Worm (Caenorhabditis elegans): ENCODE results near the gene ZK550.6.

DNA sequence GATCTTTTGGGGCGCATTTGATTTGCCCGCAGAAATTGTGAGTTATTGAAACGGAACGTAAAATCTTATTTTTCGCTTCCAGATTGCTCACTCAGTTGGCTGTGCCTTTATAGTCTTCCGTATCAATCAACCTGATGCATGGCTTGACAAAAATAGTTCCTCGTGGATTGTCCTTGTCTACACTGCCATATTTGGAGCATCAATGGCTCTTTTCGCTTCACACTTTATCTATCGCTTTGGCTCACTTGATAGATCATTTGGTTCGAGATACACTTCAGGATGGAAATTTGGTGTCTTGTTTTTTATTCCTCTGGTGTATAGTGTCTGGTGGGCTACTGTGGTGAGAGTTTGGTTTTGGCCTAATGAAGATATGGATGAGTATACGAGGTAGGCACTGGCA lies 3.4 kb upstream of the ZK550.6 start:
- no peak for TF ChIP-seq ceh-82 (tag; optimal IDR thresholded peaks at IDR 0.05)
- no peak for TF ChIP-seq nhr-77 (tag; optimal IDR thresholded peaks at IDR 0.05)
- no peak for TF ChIP-seq ztf-4 (tag; optimal IDR thresholded peaks at IDR 0.05)
- TF ChIP-seq fkh-10 (GFP tag; optimal IDR thresholded peaks at IDR 0.05) = no peak
- TF ChIP-seq tbx-2 (tag; optimal IDR thresholded peaks at IDR 0.05) = no peak
- no peak for TF ChIP-seq nhr-11 (tag; optimal IDR thresholded peaks at IDR 0.05)
- no peak for TF ChIP-seq snpc-4 (tag; optimal IDR thresholded peaks at IDR 0.05)
- TF ChIP-seq mml-1 (tag; optimal IDR thresholded peaks at IDR 0.05) = no peak

Data from whole organism, L3 larva.